Worm (Caenorhabditis elegans) whole organism, late embryonic: ENCODE results near the gene F15A8.1.

Source experiments
- F13H6.1 ChIP-seq: sonication (generic microtip); optimal IDR thresholded peaks from 2 replicates; lab custom pipeline; 2016; ENCODE audit warnings: missing genetic modification characterization, missing compliant biosample characterization
- K02D7.2 ChIP-seq: sonication (generic microtip); optimal IDR thresholded peaks from 2 replicates; lab custom pipeline; 2017; ENCODE audit warnings: mild to moderate bottlenecking, missing genetic modification characterization, missing compliant biosample characterization
- K09A11.1 ChIP-seq: sonication (generic microtip); optimal IDR thresholded peaks from 2 replicates; lab custom pipeline; 2017; ENCODE audit warnings: antibody characterized with exemption, mild to moderate bottlenecking, missing genetic modification characterization, missing compliant biosample characterization; ENCODE audit not compliant: insufficient read depth
- T23F11.4 ChIP-seq: fragments of 200-800 bp; sonication (Bioruptor generic); optimal IDR thresholded peaks from 2 replicates; lab custom pipeline; 2018; ENCODE audit warnings: mild to moderate bottlenecking, missing genetic modification characterization, missing compliant biosample characterization
- Y22D7AL.16 ChIP-seq: sonication (generic microtip); optimal IDR thresholded peaks from 2 replicates; lab custom pipeline; 2016; ENCODE audit warnings: missing genetic modification characterization, missing compliant biosample characterization
- ahr-1 ChIP-seq: sonication (generic microtip); optimal IDR thresholded peaks from 2 replicates; lab custom pipeline; 2016; ENCODE audit warnings: missing genetic modification characterization, missing compliant biosample characterization
- ama-1 ChIP-seq: fragments of 150-350 bp; optimal IDR thresholded peaks from 2 replicates; lab custom pipeline; 2014
- ceh-2 ChIP-seq: sonication (generic microtip); optimal IDR thresholded peaks from 2 replicates; lab custom pipeline; 2016; ENCODE audit warnings: missing genotype, missing genetic modification characterization, missing compliant biosample characterization
- ceh-30 ChIP-seq: fragments of 150-350 bp; optimal IDR thresholded peaks from 2 replicates; lab custom pipeline; 2014; ENCODE audit warnings: missing biosample characterization, missing genetic modification characterization
- ceh-31 ChIP-seq: sonication (generic microtip); optimal IDR thresholded peaks from 2 replicates; lab custom pipeline; 2016; ENCODE audit warnings: missing genetic modification characterization, missing compliant biosample characterization
- ceh-34 ChIP-seq: sonication (generic microtip); optimal IDR thresholded peaks from 2 replicates; lab custom pipeline; 2016; ENCODE audit warnings: mild to moderate bottlenecking, missing genetic modification characterization, missing compliant biosample characterization
- ceh-48 ChIP-seq: sonication (generic microtip); optimal IDR thresholded peaks from 2 replicates; lab custom pipeline; 2016; ENCODE audit warnings: missing genetic modification characterization, inconsistent platforms, missing compliant biosample characterization
- ceh-9 ChIP-seq: sonication (generic microtip); optimal IDR thresholded peaks from 2 replicates; lab custom pipeline; 2016; ENCODE audit warnings: mild to moderate bottlenecking, missing genetic modification characterization, inconsistent platforms, missing compliant biosample characterization
- elt-2 ChIP-seq: sonication (generic microtip); optimal IDR thresholded peaks from 2 replicates; lab custom pipeline; 2016; ENCODE audit warnings: missing genetic modification reagents, missing genetic modification characterization, missing compliant biosample characterization
- eyg-1 ChIP-seq: sonication (generic microtip); optimal IDR thresholded peaks from 2 replicates; lab custom pipeline; 2016; ENCODE audit warnings: missing genotype, missing genetic modification characterization, missing compliant biosample characterization
- fkh-10 ChIP-seq: fragments of 150-350 bp; optimal IDR thresholded peaks from 2 replicates; lab custom pipeline; 2014; ENCODE audit warnings: missing biosample characterization, missing genetic modification reagents, missing genetic modification characterization
- gmeb-2 ChIP-seq: sonication (generic microtip); optimal IDR thresholded peaks from 2 replicates; lab custom pipeline; 2016; ENCODE audit warnings: missing genetic modification characterization, inconsistent platforms, missing compliant biosample characterization
- hlh-15 ChIP-seq: sonication (generic microtip); optimal IDR thresholded peaks from 2 replicates; lab custom pipeline; 2016; ENCODE audit warnings: missing genetic modification characterization, missing compliant biosample characterization
- hlh-6 ChIP-seq: sonication (generic microtip); optimal IDR thresholded peaks from 2 replicates; lab custom pipeline; 2016; ENCODE audit warnings: missing genotype, missing genetic modification characterization, missing compliant biosample characterization
- hlh-8 ChIP-seq: sonication (generic microtip); optimal IDR thresholded peaks from 2 replicates; lab custom pipeline; 2016; ENCODE audit warnings: missing genotype, missing genetic modification characterization, missing compliant biosample characterization
- lim-6 ChIP-seq: sonication (generic microtip); optimal IDR thresholded peaks from 2 replicates; lab custom pipeline; 2016; ENCODE audit warnings: missing genetic modification characterization, missing compliant biosample characterization
- lin-11 ChIP-seq: fragments of 200-800 bp; sonication (Bioruptor generic); optimal IDR thresholded peaks from 2 replicates; lab custom pipeline; 2018; ENCODE audit warnings: mild to moderate bottlenecking, missing genetic modification characterization, missing compliant biosample characterization
- nfya-1 ChIP-seq: sonication (generic microtip); optimal IDR thresholded peaks from 2 replicates; lab custom pipeline; 2017; ENCODE audit warnings: missing genetic modification characterization, mild to moderate bottlenecking, missing compliant biosample characterization, antibody characterized with exemption, moderate library complexity
- nhr-11 ChIP-seq: fragments of 150-350 bp; optimal IDR thresholded peaks from 2 replicates; lab custom pipeline; 2014; ENCODE audit warnings: missing biosample characterization, missing genetic modification characterization
- nhr-232 ChIP-seq: sonication (generic microtip); optimal IDR thresholded peaks from 2 replicates; lab custom pipeline; 2016; ENCODE audit warnings: missing genetic modification characterization, missing compliant biosample characterization
- pag-3 ChIP-seq: sonication (generic microtip); optimal IDR thresholded peaks from 2 replicates; lab custom pipeline; 2016; ENCODE audit warnings: missing compliant biosample characterization, missing genetic modification characterization, borderline replicate concordance
- pat-9 ChIP-seq: fragments of 200-800 bp; sonication (Bioruptor generic); optimal IDR thresholded peaks from 2 replicates; lab custom pipeline; 2018; ENCODE audit warnings: mild to moderate bottlenecking, missing genetic modification characterization, moderate library complexity, missing compliant biosample characterization
- pha-2 ChIP-seq: sonication (generic microtip); optimal IDR thresholded peaks from 2 replicates; lab custom pipeline; 2017; ENCODE audit warnings: mild to moderate bottlenecking, missing genetic modification characterization, missing compliant biosample characterization
- pros-1 ChIP-seq: fragments of 150-350 bp; optimal IDR thresholded peaks from 2 replicates; lab custom pipeline; 2014; ENCODE audit warnings: missing biosample characterization, missing genetic modification reagents, missing genetic modification characterization
- ref-2 ChIP-seq: sonication (generic microtip); optimal IDR thresholded peaks from 2 replicates; lab custom pipeline; 2016; ENCODE audit warnings: missing genetic modification characterization, missing compliant biosample characterization
- sox-4 ChIP-seq: sonication (generic microtip); optimal IDR thresholded peaks from 2 replicates; lab custom pipeline; 2017; ENCODE audit warnings: mild to moderate bottlenecking, missing genetic modification characterization, inconsistent platforms, missing compliant biosample characterization
- syd-9 ChIP-seq: sonication (generic microtip); optimal IDR thresholded peaks from 2 replicates; lab custom pipeline; 2016; ENCODE audit warnings: mild to moderate bottlenecking, missing genetic modification characterization, moderate library complexity, missing compliant biosample characterization
- tbx-2 ChIP-seq: sonication (generic microtip); optimal IDR thresholded peaks from 2 replicates; lab custom pipeline; 2016; ENCODE audit warnings: missing genetic modification characterization, missing compliant biosample characterization
- unc-42 ChIP-seq: sonication (generic microtip); optimal IDR thresholded peaks from 2 replicates; lab custom pipeline; 2016; ENCODE audit warnings: missing genotype, missing genetic modification characterization, missing compliant biosample characterization
- unc-55 ChIP-seq: sonication (generic microtip); optimal IDR thresholded peaks from 2 replicates; lab custom pipeline; 2017; ENCODE audit warnings: missing biosample characterization, missing genetic modification reagents, missing genetic modification characterization
- unc-86 ChIP-seq: sonication (generic microtip); optimal IDR thresholded peaks from 2 replicates; lab custom pipeline; 2016; ENCODE audit warnings: missing genetic modification characterization, missing compliant biosample characterization
- zip-5 ChIP-seq: sonication (generic microtip); optimal IDR thresholded peaks from 2 replicates; lab custom pipeline; 2016; ENCODE audit warnings: missing genetic modification characterization, missing compliant biosample characterization
- ztf-16 ChIP-seq: sonication (generic microtip); optimal IDR thresholded peaks from 2 replicates; lab custom pipeline; 2017; ENCODE audit warnings: missing genetic modification characterization, missing compliant biosample characterization

F15A8.1 gene

DNA sequence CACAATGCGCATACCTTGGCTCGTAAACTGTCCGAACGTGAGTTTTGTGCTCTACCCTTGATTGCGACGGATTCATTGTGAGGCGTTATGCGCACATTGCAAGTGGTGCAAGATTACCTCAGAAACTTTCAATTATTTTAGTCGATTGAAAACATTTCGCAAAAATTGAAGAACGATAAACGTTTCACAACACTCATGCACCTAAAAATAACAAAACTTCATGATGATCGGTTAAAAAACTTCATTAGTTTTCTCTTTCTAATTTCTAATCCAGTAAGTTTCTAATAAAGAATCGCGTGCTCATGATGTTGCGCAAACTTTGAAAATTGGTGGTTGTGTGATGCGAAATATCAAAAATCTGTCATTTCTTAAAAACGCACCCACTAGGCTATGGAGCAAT, 22.0 kb upstream of the F15A8.1 start, which contains the start of gene dop-1:
Gene dop-1, minus strand, starts transcription at position 101 of the 400 bp plus-strand sequence.
- TF ChIP-seq pat-9 (tag; lab: Kevin White, UChicago) (no peak), F13H6.1 (no peak), fkh-10 (no peak), zip-5 (tag; lab: Kevin White, UChicago) (no peak), K02D7.2 (tag; lab: Kevin White, UChicago) (no peak), gmeb-2 (tag; lab: Kevin White, UChicago) (no peak), lim-6 (tag; lab: Kevin White, UChicago) (no peak), ama-1 (lab: Kevin White, UChicago) (no peak), pha-2 (tag; lab: Kevin White, UChicago) (no peak), elt-2 (tag; lab: Kevin White, UChicago) (no peak)
- TF ChIP-seq, all 69 proteins: peak for 0

DNA sequence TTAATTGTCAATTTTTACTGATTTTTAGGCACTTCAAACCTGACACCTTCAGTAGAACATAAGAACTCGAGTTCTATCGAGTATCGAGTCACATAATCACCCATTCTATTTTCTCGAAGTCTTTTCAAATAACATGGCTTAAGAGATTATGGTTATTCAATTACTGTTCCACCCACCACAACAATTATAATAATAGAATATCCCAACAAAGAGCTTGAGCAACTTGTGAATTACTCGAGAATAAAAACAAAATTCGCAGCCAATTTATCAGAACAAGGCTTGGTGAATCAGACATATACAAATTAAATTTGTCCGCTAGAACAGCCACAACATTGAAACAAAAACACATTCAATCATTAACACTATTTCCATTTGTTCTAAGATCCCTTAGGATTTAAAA, 16.5 kb upstream of the F15A8.1 start:
- TF ChIP-seq unc-42 (tag; lab: Kevin White, UChicago) (peak; percentile 86), hlh-8 (no peak), unc-55 (GFP tag; lab: Kevin White, UChicago) (no peak), hlh-6 (tag; lab: Kevin White, UChicago) (no peak), pat-9 (tag; lab: Kevin White, UChicago) (no peak), pros-1 (no peak), unc-86 (tag; lab: Kevin White, UChicago) (no peak)

DNA sequence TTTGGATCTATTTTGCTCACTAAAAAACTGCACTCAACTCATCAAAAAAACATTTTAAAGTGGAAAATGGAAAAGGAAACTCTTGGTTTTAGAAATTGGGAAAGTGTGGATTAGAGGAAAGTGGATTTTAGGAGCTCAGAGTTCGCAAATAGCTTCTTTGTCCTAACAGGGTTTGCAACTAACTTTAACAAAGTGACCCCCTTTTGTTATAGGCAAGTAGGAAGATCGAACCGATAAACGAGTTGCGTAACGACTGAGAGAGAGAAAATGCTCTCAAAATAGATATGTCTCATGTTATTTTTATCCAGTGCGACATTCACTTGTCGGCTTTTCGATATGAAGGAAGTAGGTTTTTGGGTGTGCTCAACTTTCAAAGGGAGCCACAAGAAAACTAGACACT, 14.2 kb upstream of the F15A8.1 start:
- TF ChIP-seq pros-1 (no peak), unc-42 (tag; lab: Kevin White, UChicago) (peak; percentile 65)

DNA sequence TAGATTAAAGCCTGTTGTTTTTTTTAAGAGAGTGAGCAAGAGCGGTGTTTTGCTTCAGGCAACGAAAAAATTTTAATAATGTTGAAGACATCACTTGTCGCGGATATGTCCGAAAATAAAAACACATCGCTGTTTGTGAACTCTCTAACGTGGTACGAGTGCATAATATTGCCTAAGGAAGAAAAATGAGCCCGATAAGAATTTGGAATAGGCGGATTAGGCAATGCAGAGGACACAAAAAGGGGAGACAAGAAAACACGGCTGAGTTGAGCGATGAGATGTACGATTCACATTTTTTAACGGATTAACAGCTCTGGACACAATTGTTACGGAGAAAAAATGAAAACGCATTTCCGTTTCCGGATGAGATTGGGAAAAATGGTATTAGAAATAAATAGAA, 13.4 kb upstream of the F15A8.1 start:
- TF ChIP-seq ceh-48, result no peak
- TF ChIP-seq sox-4 (tag; lab: Kevin White, UChicago), result no peak
- no peak for TF ChIP-seq nfya-1 (tag; lab: Kevin White, UChicago)
- no peak for TF ChIP-seq lim-6 (tag; lab: Kevin White, UChicago)
- no peak for TF ChIP-seq syd-9 (tag; lab: Kevin White, UChicago)
- no peak for TF ChIP-seq pag-3 (tag; lab: Kevin White, UChicago)
- TF ChIP-seq ceh-34 (tag; lab: Kevin White, UChicago), result no peak
- no peak for TF ChIP-seq K09A11.1
- no peak for TF ChIP-seq Y22D7AL.16 (tag; lab: Kevin White, UChicago)
- no peak for TF ChIP-seq ceh-2 (tag; lab: Kevin White, UChicago)
- TF ChIP-seq nhr-232 (tag; lab: Kevin White, UChicago), result no peak
- TF ChIP-seq unc-86 (tag; lab: Kevin White, UChicago), result no peak
- no peak for TF ChIP-seq ceh-9 (tag; lab: Kevin White, UChicago)
- no peak for TF ChIP-seq T23F11.4 (GFP tag; lab: Kevin White, UChicago)
- no peak for TF ChIP-seq tbx-2 (tag; lab: Kevin White, UChicago)
- no peak for TF ChIP-seq lin-11 (tag; lab: Kevin White, UChicago)
- TF ChIP-seq ahr-1 (tag; lab: Kevin White, UChicago), result no peak

DNA sequence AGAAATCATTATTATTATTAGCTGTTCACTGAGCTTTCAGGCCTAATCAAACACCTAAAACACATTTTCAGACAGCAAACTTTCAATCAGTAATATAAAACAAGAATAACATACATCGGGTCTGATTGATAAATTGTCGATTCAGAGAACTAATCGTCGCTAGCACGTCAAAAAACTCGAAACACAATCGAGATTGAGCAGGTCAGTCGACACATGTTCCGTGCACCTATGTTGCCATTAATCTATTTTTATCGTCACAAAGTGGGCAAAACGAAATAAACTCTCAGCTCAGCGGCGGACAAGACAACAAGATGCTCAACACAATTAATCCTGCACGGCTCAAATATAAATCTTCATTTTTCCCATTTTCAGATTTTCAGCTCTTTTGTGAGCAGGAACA, 11.4 kb upstream of the F15A8.1 start:
- TF ChIP-seq unc-86 (tag; lab: Kevin White, UChicago), result no peak
- no peak for TF ChIP-seq ztf-16 (tag; lab: Kevin White, UChicago)
- no peak for TF ChIP-seq hlh-15 (tag; lab: Kevin White, UChicago)
- TF ChIP-seq, all 69 proteins: peak for 0

DNA sequence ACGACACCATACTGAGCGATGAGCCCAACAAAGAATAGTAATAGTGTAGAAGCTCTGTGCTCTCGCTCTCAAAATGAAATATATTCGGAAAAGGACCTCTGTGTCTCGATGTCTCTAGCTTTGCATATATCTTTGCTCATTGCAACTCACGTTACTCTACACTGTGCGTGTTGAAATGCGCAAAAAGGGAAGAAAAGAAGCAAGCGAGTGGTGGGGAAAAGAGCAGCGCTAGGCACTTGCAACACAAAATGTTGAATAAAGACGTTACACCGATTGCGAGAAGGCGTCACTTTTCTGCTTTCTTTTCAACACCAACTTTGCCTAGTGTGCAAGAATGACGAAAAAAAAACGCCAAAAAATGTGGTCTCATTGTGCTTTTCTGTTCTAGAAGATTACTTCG, 6.2 kb upstream of the F15A8.1 start:
- TF ChIP-seq pat-9 (tag; lab: Kevin White, UChicago) (no peak), nhr-11 (tag; lab: Kevin White, UChicago) (no peak), ceh-30 (tag; lab: Kevin White, UChicago) (no peak), unc-86 (tag; lab: Kevin White, UChicago) (no peak), ref-2 (tag; lab: Kevin White, UChicago) (no peak), unc-42 (tag; lab: Kevin White, UChicago) (peak; percentile 51), ceh-31 (tag; lab: Kevin White, UChicago) (peak; percentile 37), eyg-1 (tag; lab: Kevin White, UChicago) (no peak)
